Worm (Caenorhabditis elegans): ENCODE measurements around the gene W01B6.4.

DNA sequence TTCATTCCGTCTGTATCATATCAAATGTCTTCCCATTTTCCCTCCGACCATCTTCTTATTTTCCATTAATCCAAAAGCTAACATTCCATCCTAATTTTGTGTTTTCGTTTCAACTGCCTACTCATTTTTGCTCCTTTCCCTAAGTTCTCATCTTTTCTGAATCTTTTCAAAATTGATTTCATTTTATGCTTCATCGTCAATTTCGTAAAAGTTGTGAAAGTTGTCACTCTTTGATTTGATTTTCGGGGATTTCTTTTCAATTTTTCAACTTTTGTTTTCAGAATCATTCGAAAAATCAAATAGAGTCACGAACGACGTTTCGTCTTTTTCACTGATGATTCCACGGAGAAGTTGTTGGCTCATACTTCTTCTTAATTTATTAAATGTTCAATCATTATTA, 7.7 kb upstream of the W01B6.4 start, which contains the start of gene cwn-2:
- TF ChIP-seq nhr-237 (tag; optimal IDR thresholded peaks at IDR 0.05) (no peak), lir-3 (tag; optimal IDR thresholded peaks at IDR 0.05) (no peak), skn-1 (tag; optimal IDR thresholded peaks at IDR 0.05) (no peak), Y75B8A.6 (GFP tag; IDR thresholded peaks at IDR 0.05) (no peak), fos-1 (tag; optimal IDR thresholded peaks at IDR 0.05) (no peak)
